Fruit fly (Drosophila melanogaster): ENCODE data around the gene Lsd-2.
A peak's percentile ranks its signal among the peaks of the same experiment; 100 is the strongest.

Lsd-2 gene

DNA sequence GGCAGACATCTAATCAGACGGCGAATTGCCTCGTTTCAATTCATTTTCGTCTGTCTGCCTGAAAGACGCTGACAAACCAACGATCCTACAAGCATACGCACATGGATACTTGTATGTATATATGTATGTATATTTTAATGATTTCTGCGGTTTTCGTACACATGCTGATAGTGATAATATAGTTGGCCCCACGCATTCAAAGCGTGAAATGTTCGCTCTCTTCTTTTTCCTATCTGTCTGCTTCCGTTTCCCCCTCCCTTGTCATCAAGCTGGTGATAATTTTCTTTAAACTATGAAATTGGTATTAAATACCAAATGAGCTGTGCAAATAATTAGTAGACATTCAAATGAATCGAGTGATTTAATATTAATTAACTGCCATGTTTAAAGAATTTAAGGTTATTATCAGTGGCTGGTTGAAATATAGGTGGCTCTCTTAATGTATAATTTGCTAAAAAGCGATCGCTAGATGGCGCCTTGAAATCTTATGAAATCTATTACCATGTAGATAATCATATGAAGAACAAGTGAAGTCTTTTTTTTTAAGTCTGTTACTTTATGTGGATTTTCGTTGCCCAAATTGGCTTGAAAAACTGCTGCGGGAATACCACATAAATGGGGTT is 4.9 kb upstream of the Lsd-2 start, which contains the start of gene CG33177 (continued):
- TF ChIP-seq prd (optimal IDR thresholded peaks at IDR 0.05) (no peak), prd (GFP tag; IDR thresholded peaks at IDR 0.05) (no peak), z (GFP tag; IDR thresholded peaks at IDR 0.05) (no peak), knrl (GFP tag; IDR thresholded peaks at IDR 0.05; ENCODE audit: partially characterized antibody) (no peak), Poxn (GFP tag; IDR thresholded peaks at IDR 0.05) (no peak), Ptx1 (GFP tag; IDR thresholded peaks at IDR 0.05) (no peak; the same call in 1 of the 2 replicates), CG12299 (tag; optimal IDR thresholded peaks at IDR 0.05) (no peak), HHEX (GFP tag; optimal IDR thresholded peaks at IDR 0.05) (no peak), aop (GFP tag; IDR thresholded peaks at IDR 0.05) (no peak), CG34422 (GFP tag; IDR thresholded peaks at IDR 0.05) (no peak), Spps (tag; optimal IDR thresholded peaks at IDR 0.05) (no peak), CG4424 (GFP tag; optimal IDR thresholded peaks at IDR 0.05) (no peak), Rx (GFP tag; IDR thresholded peaks at IDR 0.05) (no peak), CG14441 (GFP tag; IDR thresholded peaks at IDR 0.05) (no peak), Lhr (GFP tag; optimal IDR thresholded peaks at IDR 0.05) (peak; percentile 22), danr (GFP tag; IDR thresholded peaks at IDR 0.05) (no peak), bigmax (GFP tag; optimal IDR thresholded peaks at IDR 0.05) (peak; percentile 96), HLH4C (GFP tag; IDR thresholded peaks at IDR 0.05; ENCODE audit: partially characterized antibody) (no peak), Mes4 (GFP tag; optimal IDR thresholded peaks at IDR 0.05) (peak; percentile 5), CG6175 (GFP tag; IDR thresholded peaks at IDR 0.05) (no peak), CG7786 (GFP tag; optimal IDR thresholded peaks at IDR 0.05) (no peak), fd102C (GFP tag; optimal IDR thresholded peaks at IDR 0.05) (no peak), CG7987 (GFP tag; optimal IDR thresholded peaks at IDR 0.05) (peak; percentile 97), CG30403 (GFP tag; optimal IDR thresholded peaks at IDR 0.05) (peak; percentile 14), CG4282 (GFP tag; optimal IDR thresholded peaks at IDR 0.05) (no peak), ro (GFP tag; IDR thresholded peaks at IDR 0.05) (no peak), da (GFP tag; optimal IDR thresholded peaks at IDR 0.05) (peak; percentile 4), BEAF-32 (GFP tag; optimal IDR thresholded peaks at IDR 0.05) (peak; percentile 1), CG4617 (GFP tag; optimal IDR thresholded peaks at IDR 0.05; ENCODE audit: borderline replicate concordance) (no peak), toy (GFP tag; IDR thresholded peaks at IDR 0.05) (no peak), tup (GFP tag; optimal IDR thresholded peaks at IDR 0.05) (no peak), HmgD (GFP tag; optimal IDR thresholded peaks at IDR 0.05) (no peak), TFAM (GFP tag; optimal IDR thresholded peaks at IDR 0.05) (no peak), CG4730 (GFP tag; IDR thresholded peaks at IDR 0.05) (no peak), mld (GFP tag; IDR thresholded peaks at IDR 0.05; ENCODE audit: partially characterized antibody) (no peak), CG18619 (GFP tag; optimal IDR thresholded peaks at IDR 0.05) (peak; percentile 16), Bdp1 (GFP tag; optimal IDR thresholded peaks at IDR 0.05) (no peak), scrt (GFP tag; optimal IDR thresholded peaks at IDR 0.05) (no peak), Taf1 (GFP tag; IDR thresholded peaks at IDR 0.05) (no peak), MTF-1 (GFP tag; optimal IDR thresholded peaks at IDR 0.05; ENCODE audit: borderline replicate concordance) (no peak), CG2116 (GFP tag; optimal IDR thresholded peaks at IDR 0.05) (peak; percentile 3), CG11398 (GFP tag; optimal IDR thresholded peaks at IDR 0.05) (no peak), CG12236 (GFP tag; optimal IDR thresholded peaks at IDR 0.05) (no peak), sens (GFP tag) (peak; percentile 79), CG5245 (GFP tag; optimal IDR thresholded peaks at IDR 0.05) (peak; percentile 6), Dfd (GFP tag; optimal IDR thresholded peaks at IDR 0.05) (no peak), CG15269 (tag; optimal IDR thresholded peaks at IDR 0.05) (peak; percentile 16), CG11695 (GFP tag; IDR thresholded peaks at IDR 0.05) (no peak), Mad (GFP tag; optimal IDR thresholded peaks at IDR 0.05) (no peak), H2.0 (GFP tag; IDR thresholded peaks at IDR 0.05) (no peak), Meics (GFP tag; optimal IDR thresholded peaks at IDR 0.05) (peak; percentile 4), HmgZ (tag; optimal IDR thresholded peaks at IDR 0.05) (peak; percentile 28)
